Worm (Caenorhabditis elegans): ENCODE results near the gene hum-10.

ce11 chrX:4803942-4804341, 21.8 kb upstream of the hum-10 start:
- TF ChIP-seq ceh-2 (tag; optimal IDR thresholded peaks at IDR 0.05) (no peak), elt-2 (tag; optimal IDR thresholded peaks at IDR 0.05) (no peak), ama-1 (optimal IDR thresholded peaks at IDR 0.05) (no peak), K02D7.2 (tag; optimal IDR thresholded peaks at IDR 0.05) (no peak), ceh-19 (GFP tag; optimal IDR thresholded peaks at IDR 0.05) (no peak), che-1 (tag; optimal IDR thresholded peaks at IDR 0.05) (no peak), madf-2 (tag; optimal IDR thresholded peaks at IDR 0.05) (no peak), hlh-30 (tag; optimal IDR thresholded peaks at IDR 0.05; ENCODE audit: insufficient read depth) (no peak), sox-4 (tag; optimal IDR thresholded peaks at IDR 0.05) (no peak), pag-3 (tag; optimal IDR thresholded peaks at IDR 0.05; ENCODE audit: borderline replicate concordance) (no peak)

All from whole organism, late embryonic.